Fruit fly (Drosophila melanogaster): Measurements from ENCODE around the gene CG3061.
A peak's percentile ranks its signal among the peaks of the same experiment; 100 is the strongest.

CG3061 gene

DNA sequence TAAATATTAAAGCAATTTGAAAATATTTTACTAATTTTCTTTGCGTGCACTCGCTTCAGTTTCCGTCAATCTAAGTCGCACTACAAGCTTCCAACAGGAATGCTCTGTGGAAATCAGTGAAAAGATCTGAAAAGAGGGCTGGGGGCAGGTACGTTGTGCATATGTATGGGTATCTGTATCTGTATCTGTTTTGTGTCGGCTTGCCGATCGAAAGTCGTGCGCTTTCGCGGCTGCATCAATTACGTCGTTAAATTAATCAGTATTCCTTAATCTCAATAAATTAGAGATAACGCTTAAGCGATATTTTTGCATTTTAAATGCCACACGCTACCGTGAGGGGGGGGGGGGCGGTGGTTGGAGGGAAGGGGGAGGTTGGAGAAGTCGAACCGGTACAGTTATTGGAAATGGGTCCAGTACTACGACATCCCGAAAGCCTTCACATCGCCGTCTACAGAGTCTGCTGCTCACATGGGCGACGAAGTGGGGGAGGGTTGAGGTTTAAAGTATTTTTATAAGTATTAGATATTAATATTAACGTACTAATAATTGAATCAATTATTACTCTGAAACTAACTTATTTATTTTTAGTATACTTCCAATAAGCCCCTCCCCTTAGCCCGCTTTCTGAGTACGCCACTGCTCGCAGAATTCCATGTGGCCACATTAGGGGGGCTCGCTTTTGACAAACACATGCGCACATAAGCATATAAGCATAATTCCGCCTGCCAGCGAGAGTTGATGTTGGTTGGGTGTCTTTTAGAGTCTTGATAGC is 21.1 kb downstream of the CG3061 start (continued):
- peak; percentile 93 for TF ChIP-seq CG17385 (GFP tag; optimal IDR thresholded peaks at IDR 0.05)
- no peak for TF ChIP-seq zen2 (GFP tag; IDR thresholded peaks at IDR 0.05; ENCODE audit: partially characterized antibody)
- peak; percentile 97 for TF ChIP-seq CG11504 (tag; optimal IDR thresholded peaks at IDR 0.05)
- TF ChIP-seq CG15269 (tag; optimal IDR thresholded peaks at IDR 0.05), result peak; percentile 98
- peak; percentile 35 for TF ChIP-seq Sry-β (GFP tag; optimal IDR thresholded peaks at IDR 0.05)
- peak; percentile 5 for TF ChIP-seq CG33557 (GFP tag; optimal IDR thresholded peaks at IDR 0.05)
- TF ChIP-seq chinmo (GFP tag; IDR thresholded peaks at IDR 0.05; ENCODE audit: partially characterized antibody), result 0 out of 4 replicates have a peak, but pooled peaks have one; percentile 7
- peak; percentile 87 for TF ChIP-seq tup (GFP tag; optimal IDR thresholded peaks at IDR 0.05)
- TF ChIP-seq YL-1 (GFP tag; optimal IDR thresholded peaks at IDR 0.05), result peak; percentile 85
- peak; percentile 92 for TF ChIP-seq Oaz (GFP tag; IDR thresholded peaks at IDR 0.05)
- peak; percentile 88 for TF ChIP-seq CG8281 (tag; optimal IDR thresholded peaks at IDR 0.05)
- no peak for TF ChIP-seq CG7745 (tag; optimal IDR thresholded peaks at IDR 0.05)
- peak; percentile 98 for TF ChIP-seq sob (GFP tag; IDR thresholded peaks at IDR 0.05)
- TF ChIP-seq org-1 (GFP tag; optimal IDR thresholded peaks at IDR 0.05), result peak; percentile 91
- peak; percentile 12 for TF ChIP-seq pb (GFP tag; optimal IDR thresholded peaks at IDR 0.05)
- TF ChIP-seq CG6813 (GFP tag; optimal IDR thresholded peaks at IDR 0.05), result peak; percentile 97
- peak; percentile 64 for TF ChIP-seq her (GFP tag; optimal IDR thresholded peaks at IDR 0.05)
- TF ChIP-seq nom (GFP tag; optimal IDR thresholded peaks at IDR 0.05), result peak; percentile 81
- peak; percentile 93 for TF ChIP-seq gt (GFP tag; IDR thresholded peaks at IDR 0.05)
- peak; percentile 97 for TF ChIP-seq Mrtf (GFP tag; IDR thresholded peaks at IDR 0.05)
- peak; percentile 45 for TF ChIP-seq CG4282 (GFP tag; optimal IDR thresholded peaks at IDR 0.05)
- TF ChIP-seq hbn (GFP tag; IDR thresholded peaks at IDR 0.05; ENCODE audit: partially characterized antibody), result no peak
- TF ChIP-seq sim (GFP tag; IDR thresholded peaks at IDR 0.05), result peak; percentile 94
- peak; percentile 36 for TF ChIP-seq CG11398 (GFP tag; optimal IDR thresholded peaks at IDR 0.05)
- peak; percentile 96 for TF ChIP-seq CG17328 (GFP tag; IDR thresholded peaks at IDR 0.05)
- TF ChIP-seq CG7987 (GFP tag; optimal IDR thresholded peaks at IDR 0.05), result peak; percentile 93
- peak; percentile 98 for TF ChIP-seq wdn (GFP tag; IDR thresholded peaks at IDR 0.05)
- peak; percentile 99 for TF ChIP-seq lmd (GFP tag; IDR thresholded peaks at IDR 0.05)
- TF ChIP-seq HLH54F (GFP tag; optimal IDR thresholded peaks at IDR 0.05), result peak; percentile 86
- TF ChIP-seq gsb-n (tag; optimal IDR thresholded peaks at IDR 0.05), result peak; percentile 89
- no peak for TF ChIP-seq CG42726 (GFP tag; IDR thresholded peaks at IDR 0.05; ENCODE audit: partially characterized antibody)
- peak; percentile 92 for TF ChIP-seq CG8388 (GFP tag; optimal IDR thresholded peaks at IDR 0.05)
- TF ChIP-seq CG8924 (tag; optimal IDR thresholded peaks at IDR 0.05), result peak; percentile 98
- peak; percentile 96 for TF ChIP-seq CG13296 (GFP tag; optimal IDR thresholded peaks at IDR 0.05)
- peak; percentile 99 for TF ChIP-seq CG17359 (tag; optimal IDR thresholded peaks at IDR 0.05)
- TF ChIP-seq CG18011 (GFP tag; optimal IDR thresholded peaks at IDR 0.05), result peak; percentile 91
- TF ChIP-seq Ets97D (GFP tag; optimal IDR thresholded peaks at IDR 0.05), result peak; percentile 57
- peak; percentile 94 for TF ChIP-seq CG17361 (GFP tag; IDR thresholded peaks at IDR 0.05)
- peak; percentile 97 for TF ChIP-seq Abd-B (GFP tag; optimal IDR thresholded peaks at IDR 0.05)
- peak; percentile 96 for TF ChIP-seq CG30403 (GFP tag; optimal IDR thresholded peaks at IDR 0.05)
- TF ChIP-seq peb (GFP tag; IDR thresholded peaks at IDR 0.05), result peak; percentile 93
- TF ChIP-seq Stat92E (GFP tag; optimal IDR thresholded peaks at IDR 0.05), result no peak
- TF ChIP-seq z (GFP tag; IDR thresholded peaks at IDR 0.05), result 0 out of 3 replicates have a peak, but pooled peaks have one; percentile 54
- TF ChIP-seq CG4820 (GFP tag; optimal IDR thresholded peaks at IDR 0.05), result peak; percentile 92
- TF ChIP-seq NK7.1 (GFP tag; optimal IDR thresholded peaks at IDR 0.05), result peak; percentile 63
- peak; percentile 90 for TF ChIP-seq gro (GFP tag; optimal IDR thresholded peaks at IDR 0.05)
- peak; percentile 63 for TF ChIP-seq CG2116 (GFP tag; optimal IDR thresholded peaks at IDR 0.05)
- peak; percentile 96 for TF ChIP-seq CG12071 (GFP tag; optimal IDR thresholded peaks at IDR 0.05)
